Worm (Caenorhabditis elegans): ENCODE data around the gene K02H11.9.

DNA sequence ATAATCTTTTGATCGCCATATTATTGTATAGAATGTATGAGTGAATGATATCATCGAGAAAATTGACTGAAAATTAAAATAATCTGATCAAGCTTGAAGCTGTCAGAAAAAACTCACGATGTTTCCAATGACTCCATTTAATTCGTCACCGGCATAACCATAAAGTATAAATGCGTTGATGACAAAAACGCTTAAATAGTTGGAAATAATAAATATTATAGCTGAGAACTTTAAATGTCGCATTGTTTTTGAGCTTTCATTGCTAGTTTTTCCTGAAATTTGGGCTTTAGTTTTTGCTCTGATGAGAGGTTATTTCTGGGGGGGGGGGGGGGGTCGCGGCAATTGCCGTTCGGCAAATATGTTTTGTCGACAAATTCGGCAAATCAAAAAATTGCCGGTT, 14.3 kb upstream of the K02H11.9 start:
- no peak for TF ChIP-seq flt-1 (GFP tag; IDR thresholded peaks at IDR 0.05)
- TF ChIP-seq hmbx-1 (tag; optimal IDR thresholded peaks at IDR 0.05): no peak
- TF ChIP-seq ama-1 (optimal IDR thresholded peaks at IDR 0.05): no peak
- no peak for TF ChIP-seq tra-4 (tag; optimal IDR thresholded peaks at IDR 0.05)
- TF ChIP-seq ceh-13 (GFP tag; optimal IDR thresholded peaks at IDR 0.05): no peak
- TF ChIP-seq scrt-1 (GFP tag; IDR thresholded peaks at IDR 0.05): no peak
- TF ChIP-seq tbx-11 (GFP tag; IDR thresholded peaks at IDR 0.05): no peak
- no peak for TF ChIP-seq ets-7 (tag; optimal IDR thresholded peaks at IDR 0.05)
